Worm (Caenorhabditis elegans): ENCODE measurements around the gene Y57G7A.3.

Gene Y57G7A.3

DNA sequence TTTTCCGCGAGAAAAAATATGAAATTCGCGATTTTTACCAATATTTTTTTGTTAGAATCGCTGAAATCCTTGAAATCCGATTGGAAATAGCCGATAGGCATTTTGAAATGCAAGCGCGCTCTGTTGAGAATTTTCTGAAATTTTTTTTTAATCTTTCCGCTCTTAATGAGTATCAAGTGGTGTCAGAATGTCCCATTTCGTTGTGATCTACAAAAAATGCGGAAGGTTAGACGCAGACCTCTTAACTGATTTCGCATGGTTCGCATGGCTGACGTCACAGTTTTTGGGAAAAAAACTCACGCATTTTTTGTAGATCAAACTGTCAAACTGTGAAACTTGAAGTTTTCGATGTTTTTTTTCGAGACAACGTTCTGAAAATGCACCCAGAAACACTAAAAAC lies 13.8 kb upstream of the Y57G7A.3 start, which contains the start of gene srw-66:
Gene srw-66, minus strand, starts transcription at position 101 of the 400 bp plus-strand sequence.
- no peak for TF ChIP-seq skn-1 (tag; optimal IDR thresholded peaks at IDR 0.05)
- TF ChIP-seq vab-7 (GFP tag; IDR thresholded peaks at IDR 0.05) = no peak
- TF ChIP-seq ZK546.5 (tag; optimal IDR thresholded peaks at IDR 0.05) = no peak
- TF ChIP-seq F37D6.2 (tag; optimal IDR thresholded peaks at IDR 0.05) = no peak
- TF ChIP-seq hlh-30 (tag; optimal IDR thresholded peaks at IDR 0.05; ENCODE audit: insufficient read depth) = no peak
- TF ChIP-seq F26F4.8 (GFP tag; conservative IDR thresholded peaks at IDR 0.05) = no peak
- no peak for TF ChIP-seq zip-11 (GFP tag; IDR thresholded peaks at IDR 0.05)
- TF ChIP-seq T20F7.1 (GFP tag; optimal IDR thresholded peaks at IDR 0.05) = no peak

DNA sequence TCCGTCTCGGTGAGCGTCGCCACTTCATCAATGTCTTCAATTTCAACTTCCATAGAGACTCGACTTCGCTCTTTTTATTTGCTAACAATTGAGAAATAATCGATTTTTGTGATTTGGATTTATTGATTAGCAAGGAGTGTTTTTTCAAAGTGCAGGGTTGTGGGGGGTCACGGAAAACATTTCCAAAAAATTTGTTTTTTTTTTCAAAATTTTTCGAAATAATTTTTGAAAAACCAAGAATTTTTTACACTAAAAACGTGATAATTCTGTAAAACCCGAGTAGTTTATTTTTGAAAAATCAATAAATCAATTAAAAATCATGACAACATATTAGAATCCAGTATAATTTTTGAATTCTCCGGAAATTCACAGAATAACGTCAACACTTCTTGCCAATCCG lies 10.1 kb upstream of the Y57G7A.3 start, which contains the start of gene Y57G7A.5:
Gene Y57G7A.5, minus strand, starts transcription at position 101 of the 400 bp plus-strand sequence.
- TF ChIP-seq egl-43 (GFP tag; IDR thresholded peaks at IDR 0.05) (no peak), dmd-9 (GFP tag; IDR thresholded peaks at IDR 0.05) (no peak), ceh-32 (tag; optimal IDR thresholded peaks at IDR 0.05; ENCODE audit: poor library complexity) (no peak), mdt-29 (GFP tag; IDR thresholded peaks at IDR 0.05) (no peak), lir-3 (tag; optimal IDR thresholded peaks at IDR 0.05) (no peak), rbr-2 (tag; optimal IDR thresholded peaks at IDR 0.05) (no peak), dpl-1 (GFP tag; optimal IDR thresholded peaks at IDR 0.05) (no peak), hif-1 (tag; optimal IDR thresholded peaks at IDR 0.05) (no peak)

DNA sequence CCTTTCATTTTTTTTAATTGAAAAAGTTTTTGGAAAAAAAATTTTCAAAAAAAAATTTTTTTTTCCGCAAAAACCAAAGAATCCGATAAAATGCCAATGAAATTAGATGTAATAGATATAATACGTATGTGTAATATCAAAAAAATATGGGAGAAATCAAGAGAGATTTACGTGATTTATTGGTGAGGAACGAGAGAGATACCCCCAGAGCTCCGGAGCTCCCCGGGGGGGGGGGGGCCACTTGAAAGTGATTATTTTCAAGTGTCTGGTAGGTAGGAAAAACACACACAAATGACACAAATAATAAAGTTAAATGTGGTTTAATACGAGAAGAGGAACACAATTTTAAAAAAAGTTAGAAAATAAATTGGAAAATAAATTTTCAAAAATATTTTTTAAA lies 8.8 kb upstream of the Y57G7A.3 start, which contains the start of gene Y57G7A.11:
Gene Y57G7A.11, minus strand, starts transcription at position 101 of the 400 bp plus-strand sequence.
- TF ChIP-seq T26A8.4 (GFP tag; IDR thresholded peaks at IDR 0.05) (no peak), php-3 (GFP tag; IDR thresholded peaks at IDR 0.05) (no peak), ztf-7 (tag; optimal IDR thresholded peaks at IDR 0.05) (no peak), ceh-44 (GFP tag; IDR thresholded peaks at IDR 0.05) (no peak), cey-2 (tag; optimal IDR thresholded peaks at IDR 0.05; ENCODE audit: borderline replicate concordance, insufficient read depth) (no peak), zfp-2 (tag; optimal IDR thresholded peaks at IDR 0.05) (no peak), snpc-1.2 (GFP tag; IDR thresholded peaks at IDR 0.05) (no peak), spr-3 (GFP tag; optimal IDR thresholded peaks at IDR 0.05) (no peak), aha-1 (tag) (no peak)

DNA sequence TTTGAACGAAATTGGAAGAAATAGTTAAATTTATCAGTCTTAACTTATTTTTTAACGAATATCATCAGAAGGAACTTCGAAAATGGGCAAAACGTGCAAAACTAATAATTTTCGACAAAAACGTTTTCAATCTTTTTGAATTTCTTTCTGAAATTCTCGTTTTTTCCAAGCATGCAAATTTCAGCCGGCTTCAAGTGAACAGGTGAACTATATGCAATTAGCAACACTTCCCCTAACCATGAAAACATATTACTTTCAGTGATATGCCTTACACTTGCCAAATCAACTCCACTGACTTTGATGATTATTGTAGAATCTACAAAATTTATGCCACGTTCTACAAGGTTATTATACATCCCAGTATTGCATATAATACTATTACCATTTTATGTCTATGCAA lies 7.2 kb upstream of the Y57G7A.3 start, which contains the start of gene srz-63:
Gene srz-63, plus strand, starts transcription at position 301 of the 400 bp plus-strand sequence.
- TF ChIP-seq aha-1 (tag) = peak; percentile 18

DNA sequence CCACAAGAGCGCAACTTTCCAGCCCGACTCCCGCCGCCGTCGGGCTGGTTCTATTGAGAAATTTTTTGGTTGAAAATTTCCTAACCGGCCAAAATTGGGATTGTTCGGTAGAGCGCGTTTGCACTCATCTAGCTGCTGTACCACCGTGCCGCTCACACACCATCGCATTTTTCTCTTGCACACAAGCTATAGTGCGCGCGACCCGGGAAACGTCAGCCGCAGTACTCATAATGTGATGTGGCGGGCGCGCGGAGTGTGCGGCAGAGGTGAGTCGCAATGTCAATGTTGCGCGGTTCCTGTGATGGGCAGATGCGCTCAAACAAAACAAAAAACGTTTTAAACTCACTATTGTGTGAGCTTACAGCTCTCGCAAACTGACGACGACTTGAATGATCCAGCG lies 597 bp upstream of the Y57G7A.3 start:
- TF ChIP-seq lin-38 (GFP tag; IDR thresholded peaks at IDR 0.05) (no peak), dmd-8 (GFP tag; IDR thresholded peaks at IDR 0.05) (no peak), hif-1 (tag; optimal IDR thresholded peaks at IDR 0.05) (no peak), rbr-2 (tag; optimal IDR thresholded peaks at IDR 0.05) (no peak), daf-19 (GFP tag; conservative IDR thresholded peaks at IDR 0.05) (no peak), set-16 (GFP tag; IDR thresholded peaks at IDR 0.05) (peak; percentile 18; the same call in 1 of the 2 replicates), zfp-2 (tag; optimal IDR thresholded peaks at IDR 0.05) (no peak)

ce11 chrII:1293157-1293556 lies 7.6 kb downstream of the Y57G7A.3 start, which contains the start of gene srz-64:
srz-64 (minus strand) TSS chrII:1293257.
- TF ChIP-seq ztf-11 (tag; optimal IDR thresholded peaks at IDR 0.05) = no peak
- no peak for TF ChIP-seq mxl-3 (GFP tag; optimal IDR thresholded peaks at IDR 0.05)
- no peak for TF ChIP-seq saeg-2 (GFP tag; IDR thresholded peaks at IDR 0.05)
- no peak for TF ChIP-seq php-3 (GFP tag; IDR thresholded peaks at IDR 0.05)

Measured in whole organism, L4 larva.